Worm (Caenorhabditis elegans) whole organism, L4 larva: Measurements from ENCODE around the gene C27C12.4.

Experiments used
- F44E2.7 ChIP-seq: fragments of 200-800 bp; sonication (Bioruptor generic); IDR thresholded peaks from 2 replicates; pipeline ENCODE4 v2.1.2; 2022; ENCODE audit warnings: missing genetic modification characterization, missing compliant biosample characterization
- Y5F2A.4 ChIP-seq: fragments of 200-800 bp; sonication (Bioruptor generic); optimal IDR thresholded peaks from 2 replicates; lab custom pipeline; 2018; ENCODE audit warnings: mild to moderate bottlenecking, missing genetic modification characterization, missing compliant biosample characterization
- ZK337.2 ChIP-seq: fragments of 200-800 bp; sonication (Bioruptor generic); IDR thresholded peaks from 2 replicates; pipeline ENCODE4 v1.3.6; 2022; ENCODE audit warnings: missing genetic modification reagents, missing genetic modification characterization, missing compliant biosample characterization
- ZK546.5 ChIP-seq, 2 experiments: sonication (generic microtip); optimal IDR thresholded peaks; 2 replicates each; lab custom pipeline; 2017; ENCODE audit warnings: missing biosample characterization in 2 of 2, missing genetic modification characterization in 2 of 2
- aha-1 ChIP-seq: fragments of 150-350 bp; peaks from one replicate; lab custom pipeline; 2014; ENCODE audit warnings: missing biosample characterization, missing genetic modification characterization
- arid-1 ChIP-seq: fragments of 200-800 bp; sonication (Bioruptor generic); conservative IDR thresholded peaks from 2 replicates; pipeline ENCODE4 v1.3.6; 2022; ENCODE audit warnings: missing genetic modification reagents, missing genetic modification characterization, missing compliant biosample characterization
- attf-4 ChIP-seq: sonication (generic microtip); optimal IDR thresholded peaks from 3 replicates; lab custom pipeline; 2017; ENCODE audit warnings: missing biosample characterization, missing genetic modification characterization
- ceh-32 ChIP-seq: sonication (generic microtip); optimal IDR thresholded peaks from 2 replicates; lab custom pipeline; 2016; ENCODE audit warnings: mild to moderate bottlenecking, missing genetic modification characterization, missing compliant biosample characterization; ENCODE audit not compliant: poor library complexity
- ceh-62 ChIP-seq: sonication (generic microtip); optimal IDR thresholded peaks from 2 replicates; lab custom pipeline; 2017; ENCODE audit warnings: missing biosample characterization, missing genetic modification characterization
- ctbp-1 ChIP-seq: fragments of 200-800 bp; sonication (Bioruptor generic); IDR thresholded peaks from 2 replicates; pipeline ENCODE4 v1.3.6; 2022; ENCODE audit warnings: missing genetic modification reagents, missing genetic modification characterization, missing compliant biosample characterization
- dmd-9 ChIP-seq: fragments of 200-800 bp; sonication (Bioruptor generic); IDR thresholded peaks from 2 replicates; pipeline ENCODE4 v1.3.6; 2022; ENCODE audit warnings: missing genetic modification reagents, missing genetic modification characterization, missing compliant biosample characterization
- dpl-1 ChIP-seq: fragments of 150-350 bp; optimal IDR thresholded peaks from 2 replicates; lab custom pipeline; 2014; ENCODE audit warnings: missing biosample characterization, missing genetic modification reagents, missing genetic modification characterization
- fos-1 ChIP-seq: fragments of 150-350 bp; optimal IDR thresholded peaks from 2 replicates; lab custom pipeline; 2014; ENCODE audit warnings: missing biosample characterization, missing genetic modification characterization
- hif-1 ChIP-seq, 2 experiments: sonication (generic microtip); optimal IDR thresholded peaks; 2 replicates each; lab custom pipeline; 2016 to 2017; ENCODE audit warnings: missing compliant biosample characterization in 2 of 2, missing genetic modification characterization in 2 of 2, missing genetic modification reagents in 2 of 2, missing genotype in 2 of 2, mild to moderate bottlenecking in 1 of 2
- hlh-11 ChIP-seq: fragments of 200-800 bp; sonication (Bioruptor generic); optimal IDR thresholded peaks from 2 replicates; lab custom pipeline; 2018; ENCODE audit warnings: mild to moderate bottlenecking, missing genetic modification characterization, missing compliant biosample characterization
- hlh-30 ChIP-seq: sonication (generic microtip); optimal IDR thresholded peaks from 2 replicates; lab custom pipeline; 2017; ENCODE audit warnings: antibody characterized with exemption, mild to moderate bottlenecking, missing genetic modification characterization, missing compliant biosample characterization; ENCODE audit not compliant: insufficient read depth
- jun-1 ChIP-seq: fragments of 150-350 bp; optimal IDR thresholded peaks from 2 replicates; lab custom pipeline; 2014; ENCODE audit warnings: missing biosample characterization, missing genetic modification reagents, missing genetic modification characterization
- lin-1 ChIP-seq: fragments of 200-800 bp; sonication (Bioruptor generic); IDR thresholded peaks from 2 replicates; pipeline ENCODE4 v1.3.6; 2022; ENCODE audit warnings: missing genetic modification reagents, missing genetic modification characterization, missing compliant biosample characterization
- lin-15B ChIP-seq: fragments of 150-350 bp; sonication (generic microtip); optimal IDR thresholded peaks from 3 replicates; lab custom pipeline; 2014; ENCODE audit warnings: missing biosample characterization, missing genetic modification characterization
- lin-29 ChIP-seq: fragments of 200-800 bp; sonication (Bioruptor generic); IDR thresholded peaks from 2 replicates; pipeline ENCODE4 v1.3.6; 2022; ENCODE audit warnings: missing genetic modification reagents, missing genetic modification characterization, missing compliant biosample characterization
- lin-38 ChIP-seq: fragments of 200-800 bp; sonication (Bioruptor generic); IDR thresholded peaks from 2 replicates; pipeline ENCODE4 v1.3.6; 2022; ENCODE audit warnings: missing genetic modification reagents, missing genetic modification characterization, missing compliant biosample characterization
- lsy-2 ChIP-seq, 2 experiments: fragments of 150-350 bp in 1 of 2; sonication (generic microtip) in 1 of 2; optimal IDR thresholded peaks; 2 replicates each; lab custom pipeline; 2014 to 2017; ENCODE audit warnings: missing biosample characterization in 2 of 2, missing genetic modification characterization in 2 of 2
- madf-9 ChIP-seq: fragments of 200-800 bp; sonication (Bioruptor generic); conservative IDR thresholded peaks from 2 replicates; pipeline ENCODE4 v1.3.6; 2022; ENCODE audit warnings: missing genetic modification reagents, missing genetic modification characterization, missing compliant biosample characterization
- nhr-28 ChIP-seq: fragments of 150-350 bp; optimal IDR thresholded peaks from 2 replicates; lab custom pipeline; 2014; ENCODE audit warnings: missing biosample characterization, missing genetic modification characterization
- nhr-6 ChIP-seq: fragments of 150-350 bp; optimal IDR thresholded peaks from 2 replicates; lab custom pipeline; 2014; ENCODE audit warnings: missing biosample characterization, missing genetic modification characterization
- pha-4 ChIP-seq, 2 experiments: fragments of 150-350 bp in 1 of 2; fragments of 200-800 bp in 1 of 2; sonication (Bioruptor generic) in 1 of 2; IDR thresholded peaks in 1 of 2; optimal IDR thresholded peaks in 1 of 2; 2 replicates each; pipeline versions ENCODE4 v1.3.6 to Lab custom; 2014 to 2022; ENCODE audit warnings: missing genetic modification characterization in 2 of 2, missing genetic modification reagents in 2 of 2, missing biosample characterization in 1 of 2, missing compliant biosample characterization in 1 of 2
- rbr-2 ChIP-seq: sonication (generic microtip); optimal IDR thresholded peaks from 2 replicates; lab custom pipeline; 2016; ENCODE audit warnings: missing genotype, missing genetic modification characterization, missing compliant biosample characterization
- sdz-12 ChIP-seq: fragments of 200-800 bp; sonication (Bioruptor generic); optimal IDR thresholded peaks from 2 replicates; lab custom pipeline; 2018; ENCODE audit warnings: mild to moderate bottlenecking, missing genetic modification characterization, missing compliant biosample characterization
- skn-1 ChIP-seq: fragments of 150-350 bp; optimal IDR thresholded peaks from 2 replicates; lab custom pipeline; 2014; ENCODE audit warnings: missing biosample characterization, missing genetic modification characterization
- tag-97 ChIP-seq: fragments of 200-800 bp; sonication (Bioruptor generic); IDR thresholded peaks from 2 replicates; pipeline ENCODE4 v1.3.6; 2022; ENCODE audit warnings: missing genetic modification characterization, missing compliant biosample characterization
- unc-39 ChIP-seq: sonication (generic microtip); optimal IDR thresholded peaks from 2 replicates; lab custom pipeline; 2017; ENCODE audit warnings: missing biosample characterization, missing genetic modification characterization
- unc-62 ChIP-seq, 3 experiments: fragments of 150-350 bp in 1 of 3; sonication (generic microtip); optimal IDR thresholded peaks in 2 of 3; peaks in 1 of 3; 1 replicate in 1 of 3; 2 replicates in 2 of 3; lab custom pipeline; 2014 to 2017; ENCODE audit warnings: missing biosample characterization in 3 of 3, missing genetic modification characterization in 3 of 3, missing genetic modification reagents in 3 of 3, missing genotype in 1 of 3
- vab-7 ChIP-seq: fragments of 200-800 bp; sonication (Bioruptor generic); IDR thresholded peaks from 2 replicates; pipeline ENCODE4 v1.3.6; 2022; ENCODE audit warnings: missing genetic modification reagents, missing genetic modification characterization, missing compliant biosample characterization
- zag-1 ChIP-seq: fragments of 150-350 bp; optimal IDR thresholded peaks from 2 replicates; lab custom pipeline; 2014; ENCODE audit warnings: missing biosample characterization, missing genetic modification characterization
- zfp-3 ChIP-seq: fragments of 200-800 bp; sonication (Bioruptor generic); conservative IDR thresholded peaks from 2 replicates; pipeline ENCODE4 v1.3.6; 2022; ENCODE audit warnings: missing genetic modification reagents, missing genetic modification characterization, missing compliant biosample characterization
- ztf-11 ChIP-seq: fragments of 150-350 bp; optimal IDR thresholded peaks from 2 replicates; lab custom pipeline; 2014; ENCODE audit warnings: missing biosample characterization, missing genetic modification characterization

Gene C27C12.4

DNA sequence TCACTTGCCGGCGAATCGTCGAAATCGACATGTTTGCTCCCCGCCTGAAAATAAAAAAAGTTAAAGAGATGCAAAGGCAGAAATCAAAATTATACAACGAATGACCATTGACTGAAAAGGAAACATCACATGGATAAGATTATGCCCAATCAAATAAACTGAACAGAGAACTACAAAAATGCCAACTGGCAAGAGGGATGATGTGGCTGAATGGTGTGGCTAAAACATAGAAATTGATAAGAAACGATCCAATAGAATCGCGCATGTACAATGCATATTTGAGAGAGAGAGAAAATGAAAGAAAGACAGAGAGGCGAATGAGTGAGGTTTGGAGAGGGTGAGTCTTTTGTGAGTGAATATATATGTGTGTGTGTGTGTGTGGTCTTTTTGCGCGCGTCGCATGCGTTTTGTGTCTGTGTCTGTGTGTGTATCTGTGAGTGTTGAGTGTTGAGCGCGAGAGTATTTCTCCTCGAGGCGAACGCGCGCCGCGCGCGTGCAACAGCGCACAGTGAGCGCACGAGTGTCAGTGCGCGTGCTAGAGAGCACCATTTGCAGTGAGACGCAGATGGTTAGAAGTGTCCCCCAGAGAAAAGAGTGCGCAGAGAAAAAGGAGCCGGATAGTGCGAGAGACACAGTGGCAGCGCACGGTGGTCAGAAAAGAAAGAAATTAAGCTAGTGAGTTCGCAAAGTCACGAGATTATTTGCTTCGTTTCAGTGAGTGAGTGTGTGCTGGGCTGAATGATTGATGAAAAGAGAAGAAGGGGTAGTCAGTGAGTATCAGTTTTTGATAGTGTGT is 35.2 kb upstream of the C27C12.4 start, which contains the start of gene epn-1 (continued):
- TF ChIP-seq rbr-2 (tag; lab: Kevin White, UChicago) (peak; percentile 97), ceh-32 (tag; lab: Kevin White, UChicago) (peak; percentile 65), vab-7 (GFP tag; lab: Robert Waterston, UW) (peak; percentile 70; the same call in 1 of the 2 replicates), madf-9 (GFP tag; lab: Robert Waterston, UW) (peak; percentile 96), lin-38 (GFP tag; lab: Robert Waterston, UW) (peak; percentile 80), sdz-12 (GFP tag; lab: Kevin White, UChicago) (peak; percentile 64), dmd-9 (GFP tag; lab: Robert Waterston, UW) (peak; percentile 92), nhr-28 (tag; lab: Kevin White, UChicago) (peak; percentile 97), jun-1 (tag; lab: Kevin White, UChicago) (peak; percentile 93), F44E2.7 (no peak), skn-1 (tag; lab: Kevin White, UChicago) (no peak), ZK546.5 (tag; optimal IDR thresholded peaks at IDR 0.05; lab: Kevin White, UChicago) (peak in 1 of 2 experiments; percentile 49), Y5F2A.4 (GFP tag; lab: Kevin White, UChicago) (peak; percentile 31), ZK337.2 (peak; percentile 50; the same call in 1 of the 2 replicates), ctbp-1 (GFP tag; lab: Robert Waterston, UW) (peak; percentile 96)

DNA sequence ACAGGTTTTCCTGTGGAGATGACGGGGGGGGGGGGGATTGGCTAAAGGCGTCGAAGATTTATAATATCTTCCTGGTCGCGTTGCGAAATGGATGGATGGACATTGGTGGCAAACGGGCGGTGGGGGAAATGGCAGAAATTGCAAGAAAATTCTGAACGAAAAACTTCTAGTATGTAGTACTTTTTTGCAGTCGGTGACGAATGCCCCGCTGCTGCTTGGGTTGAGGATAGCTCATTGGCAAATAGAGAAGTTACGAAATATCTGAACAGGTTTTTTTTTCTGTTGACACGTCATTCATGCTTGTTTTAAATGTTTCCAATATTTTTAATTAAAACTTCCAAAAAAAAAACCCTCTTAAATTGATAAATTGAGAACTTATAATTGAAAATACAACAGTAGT is 34.4 kb upstream of the C27C12.4 start:
- TF ChIP-seq aha-1 (tag; lab: Kevin White, UChicago) (peak; percentile 61), tag-97 (GFP tag; lab: Robert Waterston, UW) (no peak), lin-1 (no peak), unc-39 (tag; lab: Kevin White, UChicago) (no peak), ceh-32 (tag; lab: Kevin White, UChicago) (no peak), ztf-11 (tag; lab: Kevin White, UChicago) (no peak), zfp-3 (GFP tag; lab: Robert Waterston, UW) (0 out of 2 replicates have a peak, but pooled peaks have one; percentile 16), arid-1 (GFP tag; lab: Robert Waterston, UW) (0 out of 2 replicates have a peak, but pooled peaks have one; percentile 8), ceh-62 (no peak), hif-1 (tag; optimal IDR thresholded peaks at IDR 0.05; lab: Kevin White, UChicago) (no peak), lsy-2 (tag; optimal IDR thresholded peaks at IDR 0.05; lab: Kevin White, UChicago) (no peak), dpl-1 (GFP tag; lab: Kevin White, UChicago) (no peak), unc-62 (GFP tag; optimal IDR thresholded peaks at IDR 0.05 in 1 of 2; lab: Kevin White, UChicago) (peak in 1 of 2 experiments; percentile 39), unc-62 (tag; optimal IDR thresholded peaks at IDR 0.05; lab: Kevin White, UChicago) (no peak), ZK546.5 (tag; optimal IDR thresholded peaks at IDR 0.05; lab: Kevin White, UChicago) (no peak), lin-29 (peak; percentile 27; the same call in 1 of the 2 replicates), fos-1 (no peak), zag-1 (tag; lab: Kevin White, UChicago) (no peak), hlh-30 (no peak), vab-7 (GFP tag; lab: Robert Waterston, UW) (no peak), lin-15B (no peak), attf-4 (tag; lab: Kevin White, UChicago) (no peak), pha-4 (GFP tag; IDR thresholded peaks at IDR 0.05; lab: Robert Waterston, UW) (no peak), pha-4 (tag; optimal IDR thresholded peaks at IDR 0.05; lab: Kevin White, UChicago) (no peak), nhr-6 (tag; lab: Kevin White, UChicago) (no peak), madf-9 (GFP tag; lab: Robert Waterston, UW) (no peak), hlh-11 (tag; lab: Kevin White, UChicago) (no peak)
